Worm (Caenorhabditis elegans) whole organism, L1 larva: ENCODE measurements around the gene F32G8.3.

Experiments used
- ceh-90 ChIP-seq: sonication (generic microtip); optimal IDR thresholded peaks from 2 replicates; lab custom pipeline; 2016; ENCODE audit warnings: missing genetic modification characterization, missing compliant biosample characterization
- elt-2 ChIP-seq: sonication (generic microtip); optimal IDR thresholded peaks from 2 replicates; lab custom pipeline; 2016; ENCODE audit warnings: missing genetic modification characterization, mild to moderate bottlenecking, inconsistent platforms, missing compliant biosample characterization, missing genetic modification reagents
- fkh-8 ChIP-seq: sonication (generic microtip); optimal IDR thresholded peaks from 2 replicates; lab custom pipeline; 2016; ENCODE audit warnings: mild to moderate bottlenecking, missing genetic modification characterization, missing compliant biosample characterization
- jun-1 ChIP-seq: fragments of 150-350 bp; optimal IDR thresholded peaks from 2 replicates; lab custom pipeline; 2014; ENCODE audit warnings: missing biosample characterization, missing genetic modification reagents, missing genetic modification characterization
- lin-35 ChIP-seq, 2 experiments: fragments of 150-350 bp; optimal IDR thresholded peaks; 2 replicates each; lab custom pipeline; 2014; ENCODE audit warnings: missing biosample characterization in 2 of 2, missing genetic modification characterization in 2 of 2, missing genetic modification reagents in 2 of 2
- lir-3 ChIP-seq: sonication (generic microtip); optimal IDR thresholded peaks from 2 replicates; lab custom pipeline; 2016; ENCODE audit warnings: mild to moderate bottlenecking, missing genetic modification characterization, moderate library complexity, missing compliant biosample characterization; ENCODE audit not compliant: poor library complexity
- nhr-237 ChIP-seq: fragments of 150-350 bp; optimal IDR thresholded peaks from 2 replicates; lab custom pipeline; 2014; ENCODE audit warnings: missing biosample characterization, missing genetic modification characterization
- nhr-76 ChIP-seq: sonication (generic microtip); optimal IDR thresholded peaks from 2 replicates; lab custom pipeline; 2017; ENCODE audit warnings: missing biosample characterization, missing genetic modification characterization
- rnt-1 ChIP-seq: sonication (generic microtip); optimal IDR thresholded peaks from 2 replicates; lab custom pipeline; 2016; ENCODE audit warnings: mild to moderate bottlenecking, missing genetic modification characterization, moderate library complexity, missing compliant biosample characterization
- sox-4 ChIP-seq: sonication (generic microtip); optimal IDR thresholded peaks from 2 replicates; lab custom pipeline; 2016; ENCODE audit warnings: missing genetic modification characterization, missing compliant biosample characterization
- unc-62 ChIP-seq: fragments of 150-350 bp; optimal IDR thresholded peaks from 2 replicates; lab custom pipeline; 2014; ENCODE audit warnings: missing biosample characterization, missing genetic modification reagents, missing genetic modification characterization
- zag-1 ChIP-seq: fragments of 150-350 bp; optimal IDR thresholded peaks from 2 replicates; lab custom pipeline; 2014; ENCODE audit warnings: missing biosample characterization, missing genetic modification characterization

DNA sequence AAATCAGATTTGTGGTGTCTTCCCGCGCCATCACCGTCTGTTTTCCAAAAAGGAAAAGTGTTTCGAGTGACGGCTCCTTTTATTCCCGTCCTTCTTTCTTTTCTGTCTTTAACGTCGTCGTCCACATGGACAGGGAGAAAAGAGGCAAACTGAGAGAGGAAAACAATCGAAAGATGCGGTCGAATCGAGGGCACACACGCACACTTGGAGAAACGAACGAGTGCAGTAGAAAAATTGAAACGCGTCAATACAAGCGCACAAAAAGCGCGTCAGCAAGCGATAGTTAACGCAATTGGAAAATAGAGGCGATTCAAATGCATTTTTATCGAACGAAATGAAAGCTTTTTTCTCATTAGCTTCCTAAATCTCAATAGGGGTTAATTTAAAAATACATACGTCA is 18.3 kb downstream of the F32G8.3 start:
- TF ChIP-seq rnt-1 (tag; lab: Kevin White, UChicago): peak; percentile 96
- TF ChIP-seq ceh-90: peak; percentile 47
- TF ChIP-seq zag-1 (tag; lab: Kevin White, UChicago): no peak
- TF ChIP-seq elt-2 (tag; lab: Kevin White, UChicago): peak; percentile 62
- no peak for TF ChIP-seq unc-62 (GFP tag; lab: Kevin White, UChicago)
- peak; percentile 91 for TF ChIP-seq fkh-8 (tag; lab: Kevin White, UChicago)
- TF ChIP-seq sox-4 (tag; lab: Kevin White, UChicago): peak; percentile 79
- TF ChIP-seq jun-1 (tag; lab: Kevin White, UChicago): peak; percentile 83
- peak; percentile 97 to 98 for TF ChIP-seq lin-35 (GFP tag; optimal IDR thresholded peaks at IDR 0.05; lab: Kevin White, UChicago)
- TF ChIP-seq nhr-237 (tag; lab: Kevin White, UChicago): peak; percentile 76
- no peak for TF ChIP-seq nhr-76 (tag; lab: Kevin White, UChicago)
- TF ChIP-seq lir-3 (tag; lab: Kevin White, UChicago): peak; percentile 86
